Worm (Caenorhabditis elegans) whole organism, L1 larva: ENCODE measurements around the gene glt-5.

Experiments used
- fkh-10 ChIP-seq: sonication (generic microtip); optimal IDR thresholded peaks from 2 replicates; lab custom pipeline; 2017; ENCODE audit warnings: missing biosample characterization, missing genetic modification reagents, missing genetic modification characterization
- hpl-2 ChIP-seq: fragments of 150-350 bp; optimal IDR thresholded peaks from 2 replicates; lab custom pipeline; 2014; ENCODE audit warnings: missing biosample characterization, missing genetic modification reagents, missing genetic modification characterization
- mab-9 ChIP-seq: fragments of 200-800 bp; sonication (Bioruptor generic); IDR thresholded peaks from 2 replicates; pipeline ENCODE4 v1.3.6; 2022; ENCODE audit warnings: missing genetic modification reagents, missing genetic modification characterization, missing compliant biosample characterization
- nhr-11 ChIP-seq: fragments of 150-350 bp; optimal IDR thresholded peaks from 2 replicates; lab custom pipeline; 2014; ENCODE audit warnings: missing biosample characterization, missing genetic modification characterization
- vab-15 ChIP-seq: sonication (generic microtip); optimal IDR thresholded peaks from 2 replicates; lab custom pipeline; 2017; ENCODE audit warnings: missing genotype, mild to moderate bottlenecking, missing genetic modification characterization, missing compliant biosample characterization

DNA sequence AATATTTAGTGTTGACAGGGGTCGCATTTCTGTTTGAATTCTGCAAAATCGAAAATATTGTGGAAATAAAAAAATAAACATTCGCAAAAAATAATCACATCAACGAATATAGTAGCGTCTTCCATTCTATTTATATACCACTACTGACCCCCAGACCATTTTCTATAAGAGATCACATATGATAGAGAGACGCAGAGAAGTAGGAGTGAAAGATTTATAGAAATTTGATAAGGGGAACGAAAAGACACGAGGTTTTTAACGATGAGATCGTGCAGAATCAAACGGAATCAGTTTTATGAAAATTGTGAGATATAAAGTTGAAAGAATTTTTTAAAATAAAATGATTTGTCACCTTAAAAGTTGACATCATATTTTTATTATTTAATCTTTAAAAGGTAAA, 43.6 kb upstream of the glt-5 start:
- no peak for TF ChIP-seq mab-9 (GFP tag; lab: Robert Waterston, UW)
- TF ChIP-seq vab-15 (tag; lab: Kevin White, UChicago): no peak
- no peak for TF ChIP-seq fkh-10
- no peak for TF ChIP-seq nhr-11 (tag; lab: Kevin White, UChicago)
- no peak for TF ChIP-seq hpl-2
